Worm (Caenorhabditis elegans) whole organism, L2 larva: ENCODE results near the gene F14H3.15.

Experiments
- C34F6.9 ChIP-seq: fragments of 150-350 bp; optimal IDR thresholded peaks from 2 replicates; lab custom pipeline; 2014; ENCODE audit warnings: missing biosample characterization, missing genetic modification characterization
- F13H6.1 ChIP-seq: sonication (generic microtip); optimal IDR thresholded peaks from 2 replicates; lab custom pipeline; 2016; ENCODE audit warnings: missing genetic modification characterization, missing compliant biosample characterization
- Y55F3AM.14 ChIP-seq: fragments of 200-800 bp; sonication (Bioruptor generic); optimal IDR thresholded peaks from 2 replicates; lab custom pipeline; 2018; ENCODE audit warnings: mild to moderate bottlenecking, missing genetic modification characterization, missing compliant biosample characterization
- ZK546.5 ChIP-seq: sonication (generic microtip); optimal IDR thresholded peaks from 2 replicates; lab custom pipeline; 2017; ENCODE audit warnings: missing biosample characterization, missing genetic modification characterization
- aly-2 ChIP-seq: fragments of 150-350 bp; optimal IDR thresholded peaks from 2 replicates; lab custom pipeline; 2014; ENCODE audit warnings: missing biosample characterization, missing genetic modification characterization
- ama-1 ChIP-seq: fragments of 150-350 bp; optimal IDR thresholded peaks from 2 replicates; lab custom pipeline; 2018; ENCODE audit warnings: inconsistent platforms
- blmp-1 ChIP-seq: sonication (generic microtip); optimal IDR thresholded peaks from 2 replicates; lab custom pipeline; 2017; ENCODE audit warnings: missing genetic modification characterization, mild to moderate bottlenecking, missing compliant biosample characterization, antibody characterized with exemption, moderate library complexity; ENCODE audit not compliant: insufficient read depth
- ceh-16 ChIP-seq: fragments of 150-350 bp; optimal IDR thresholded peaks from 2 replicates; lab custom pipeline; 2014; ENCODE audit warnings: missing biosample characterization, missing genetic modification characterization
- crh-2 ChIP-seq: sonication (generic microtip); optimal IDR thresholded peaks from 2 replicates; lab custom pipeline; 2017; ENCODE audit warnings: missing biosample characterization, missing genetic modification characterization
- dmd-4 ChIP-seq: sonication (generic microtip); optimal IDR thresholded peaks from 2 replicates; lab custom pipeline; 2017; ENCODE audit warnings: missing biosample characterization, missing genetic modification characterization
- egl-27 ChIP-seq: sonication (generic microtip); optimal IDR thresholded peaks from 3 replicates; lab custom pipeline; 2017; ENCODE audit warnings: missing biosample characterization, missing genetic modification reagents, missing genetic modification characterization
- elt-1 ChIP-seq: fragments of 150-350 bp; optimal IDR thresholded peaks from 2 replicates; lab custom pipeline; 2014; ENCODE audit warnings: missing biosample characterization, missing genetic modification characterization
- elt-3 ChIP-seq: sonication (generic microtip); optimal IDR thresholded peaks from 2 replicates; lab custom pipeline; 2017; ENCODE audit warnings: missing biosample characterization, missing genetic modification characterization
- fos-1 ChIP-seq: fragments of 150-350 bp; optimal IDR thresholded peaks from 2 replicates; lab custom pipeline; 2014; ENCODE audit warnings: missing biosample characterization, missing genetic modification characterization
- gmeb-1 ChIP-seq: fragments of 150-350 bp; optimal IDR thresholded peaks from 2 replicates; lab custom pipeline; 2014; ENCODE audit warnings: missing biosample characterization, missing genetic modification characterization
- lin-13 ChIP-seq: fragments of 150-350 bp; optimal IDR thresholded peaks from 2 replicates; lab custom pipeline; 2014; ENCODE audit warnings: missing biosample characterization, missing genetic modification reagents, missing genetic modification characterization
- lsy-2 ChIP-seq, 2 experiments: fragments of 150-350 bp in 1 of 2; sonication (generic microtip) in 1 of 2; optimal IDR thresholded peaks; 2 replicates each; lab custom pipeline; 2014 to 2017; ENCODE audit warnings: missing biosample characterization in 2 of 2, missing genetic modification characterization in 2 of 2
- mbf-1 ChIP-seq: sonication (generic microtip); optimal IDR thresholded peaks from 2 replicates; lab custom pipeline; 2017; ENCODE audit warnings: missing biosample characterization, missing genetic modification characterization
- mdl-1 ChIP-seq, 2 experiments: fragments of 150-350 bp in 1 of 2; sonication (generic microtip) in 1 of 2; optimal IDR thresholded peaks; 2 replicates each; lab custom pipeline; 2017; ENCODE audit warnings: missing biosample characterization in 2 of 2, missing genetic modification characterization in 2 of 2
- nhr-10 ChIP-seq: sonication (generic microtip); optimal IDR thresholded peaks from 2 replicates; lab custom pipeline; 2017; ENCODE audit warnings: missing biosample characterization, missing genetic modification characterization
- nhr-11 ChIP-seq: fragments of 150-350 bp; optimal IDR thresholded peaks from 2 replicates; lab custom pipeline; 2014; ENCODE audit warnings: missing biosample characterization, missing genetic modification characterization
- nhr-12 ChIP-seq: fragments of 150-350 bp; optimal IDR thresholded peaks from 2 replicates; lab custom pipeline; 2014; ENCODE audit warnings: missing biosample characterization, missing genetic modification characterization
- nhr-129 ChIP-seq: fragments of 150-350 bp; optimal IDR thresholded peaks from 2 replicates; lab custom pipeline; 2014; ENCODE audit warnings: missing biosample characterization, missing genetic modification characterization
- nhr-21 ChIP-seq: fragments of 150-350 bp; optimal IDR thresholded peaks from 2 replicates; lab custom pipeline; 2014; ENCODE audit warnings: missing biosample characterization, missing genetic modification characterization
- nhr-23 ChIP-seq: fragments of 150-350 bp; optimal IDR thresholded peaks from 2 replicates; lab custom pipeline; 2014; ENCODE audit warnings: missing biosample characterization, missing genetic modification reagents, missing genetic modification characterization
- nhr-6 ChIP-seq: fragments of 150-350 bp; optimal IDR thresholded peaks from 2 replicates; lab custom pipeline; 2014; ENCODE audit warnings: missing biosample characterization, missing genetic modification characterization
- nhr-77 ChIP-seq: fragments of 150-350 bp; optimal IDR thresholded peaks from 2 replicates; lab custom pipeline; 2014; ENCODE audit warnings: missing biosample characterization, missing genetic modification characterization
- peb-1 ChIP-seq: fragments of 150-350 bp; optimal IDR thresholded peaks from 2 replicates; lab custom pipeline; 2014; ENCODE audit warnings: missing biosample characterization, missing genetic modification characterization
- skn-1 ChIP-seq: sonication (generic microtip); optimal IDR thresholded peaks from 2 replicates; lab custom pipeline; 2017; ENCODE audit warnings: missing biosample characterization, missing genetic modification characterization
- sma-3 ChIP-seq: sonication (generic microtip); optimal IDR thresholded peaks from 2 replicates; lab custom pipeline; 2016; ENCODE audit warnings: missing genetic modification reagents, missing genetic modification characterization, missing compliant biosample characterization
- sma-9 ChIP-seq, 2 experiments: fragments of 150-350 bp in 1 of 2; sonication (generic microtip) in 1 of 2; optimal IDR thresholded peaks; 2 replicates each; lab custom pipeline; 2014 to 2016; ENCODE audit warnings: missing genetic modification characterization in 2 of 2, mild to moderate bottlenecking in 1 of 2, missing biosample characterization in 1 of 2, missing compliant biosample characterization in 1 of 2, missing genetic modification reagents in 1 of 2, moderate library complexity in 1 of 2
- unc-39 ChIP-seq: fragments of 150-350 bp; optimal IDR thresholded peaks from 2 replicates; lab custom pipeline; 2014; ENCODE audit warnings: missing biosample characterization, missing genetic modification characterization
- zag-1 ChIP-seq: fragments of 150-350 bp; optimal IDR thresholded peaks from 2 replicates; lab custom pipeline; 2014; ENCODE audit warnings: missing biosample characterization, missing genetic modification characterization
- ztf-11 ChIP-seq: sonication (generic microtip); optimal IDR thresholded peaks from 2 replicates; lab custom pipeline; 2017; ENCODE audit warnings: missing biosample characterization, missing genetic modification characterization
- ztf-4 ChIP-seq: fragments of 150-350 bp; optimal IDR thresholded peaks from 2 replicates; lab custom pipeline; 2014; ENCODE audit warnings: missing biosample characterization, missing genetic modification characterization

The F14H3.15 gene

DNA sequence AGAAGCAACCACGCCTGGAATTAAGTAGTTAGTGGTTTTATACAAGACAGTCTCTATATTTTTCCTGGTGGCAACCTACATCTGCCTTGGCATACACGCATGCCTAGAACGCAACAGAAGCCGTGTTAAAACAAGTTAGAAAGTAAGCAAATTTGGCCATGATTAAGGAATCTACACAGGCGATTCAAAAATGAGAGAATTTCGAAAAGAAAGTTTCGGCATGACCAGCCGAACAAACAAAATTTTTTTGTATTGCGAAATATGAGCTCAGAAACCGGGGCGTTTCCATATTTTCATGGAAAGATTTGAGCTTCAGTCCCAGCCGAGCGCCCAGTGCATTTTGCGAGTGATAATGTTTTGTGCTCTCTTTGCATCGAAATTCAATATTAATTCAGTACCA is at the start of gene F14H3.15:
TSS of gene F14H3.15 (minus strand) at position 101 of the 400 bp plus-strand sequence.
- TF ChIP-seq Y55F3AM.14 (GFP tag; lab: Kevin White, UChicago), result no peak
- TF ChIP-seq peb-1 (tag; lab: Kevin White, UChicago), result no peak
- no peak for TF ChIP-seq zag-1 (tag; lab: Kevin White, UChicago)
- TF ChIP-seq ZK546.5 (tag; lab: Kevin White, UChicago), result no peak
- TF ChIP-seq ztf-4 (tag; lab: Kevin White, UChicago), result no peak
- TF ChIP-seq nhr-12 (tag; lab: Kevin White, UChicago), result no peak
- no peak for TF ChIP-seq ceh-16
- no peak for TF ChIP-seq nhr-129 (tag; lab: Kevin White, UChicago)
- TF ChIP-seq nhr-21 (tag; lab: Kevin White, UChicago), result no peak
- no peak for TF ChIP-seq nhr-23 (tag; lab: Kevin White, UChicago)
- TF ChIP-seq nhr-77 (tag; lab: Kevin White, UChicago), result no peak
- TF ChIP-seq aly-2 (tag; lab: Kevin White, UChicago), result no peak
- TF ChIP-seq mbf-1 (tag; lab: Kevin White, UChicago), result no peak
- TF ChIP-seq mdl-1 (tag; optimal IDR thresholded peaks at IDR 0.05; lab: Kevin White, UChicago), result no peak
- TF ChIP-seq skn-1 (tag; lab: Kevin White, UChicago), result no peak
- TF ChIP-seq egl-27 (tag; lab: Kevin White, UChicago), result no peak
- TF ChIP-seq nhr-6 (tag; lab: Kevin White, UChicago), result no peak
- TF ChIP-seq ztf-11 (tag; lab: Kevin White, UChicago), result no peak
- no peak for TF ChIP-seq blmp-1 (tag; lab: Kevin White, UChicago)
- TF ChIP-seq F13H6.1, result no peak

DNA sequence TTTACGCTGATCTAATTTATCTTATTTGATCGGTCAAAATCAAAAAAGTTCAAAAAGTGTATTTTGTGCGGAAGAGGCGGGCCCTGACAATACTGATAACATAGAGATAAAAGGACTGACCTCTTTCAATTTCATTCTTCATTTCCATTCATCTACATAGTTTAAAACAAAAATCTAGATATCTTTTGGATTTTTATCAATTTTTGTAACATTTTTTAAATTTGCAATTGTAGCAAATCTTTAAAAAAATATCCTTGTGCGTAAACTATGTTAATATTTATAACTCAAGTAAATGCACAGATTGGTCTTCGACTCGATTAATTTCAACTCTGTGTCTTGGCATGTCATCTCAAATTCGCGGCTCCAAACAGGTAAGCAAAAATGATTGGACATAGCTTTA is 43.6 kb upstream of the F14H3.15 start, which contains the start of gene argk-1:
TSS of gene argk-1 (plus strand) at position 301 of the 400 bp plus-strand sequence.
- TF ChIP-seq zag-1 (tag; lab: Kevin White, UChicago) (no peak), nhr-11 (no peak), gmeb-1 (no peak), lsy-2 (tag; optimal IDR thresholded peaks at IDR 0.05; lab: Kevin White, UChicago) (no peak), Y55F3AM.14 (GFP tag; lab: Kevin White, UChicago) (no peak), mbf-1 (tag; lab: Kevin White, UChicago) (no peak), ama-1 (no peak)

DNA sequence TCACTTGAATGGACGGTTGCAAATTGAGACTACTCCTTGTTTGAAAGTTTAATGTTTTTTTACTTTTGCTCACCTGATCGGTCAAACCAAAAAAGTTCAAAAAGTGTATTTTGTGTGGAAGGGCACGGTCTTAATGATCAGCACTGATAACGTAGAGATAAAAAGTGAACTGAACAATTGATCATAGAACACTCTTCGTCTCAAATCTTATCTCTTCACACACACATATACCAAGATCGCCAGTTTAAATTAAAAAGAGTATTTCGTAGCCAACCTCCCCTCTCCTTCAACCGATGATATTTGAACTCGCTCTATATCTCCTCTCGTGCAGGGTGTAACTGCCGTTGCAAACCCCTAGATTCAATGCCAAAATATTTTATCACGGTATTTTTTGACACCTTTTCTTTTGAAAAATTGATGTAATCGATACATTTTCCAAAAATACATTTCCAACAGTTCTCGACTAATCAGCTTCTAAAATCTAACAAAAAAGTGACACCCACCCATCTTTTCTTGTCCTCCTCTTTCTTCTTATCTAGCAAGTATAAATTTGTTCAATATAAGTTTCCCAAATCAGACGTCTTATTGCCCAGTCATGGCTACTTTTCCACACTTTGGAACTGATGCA is 40.2 kb upstream of the F14H3.15 start, which contains the start of gene cth-1:
TSS of gene cth-1 (plus strand) at position 578 of the 628 bp plus-strand sequence.
- peak; percentile 84 for TF ChIP-seq sma-9 (GFP tag; optimal IDR thresholded peaks at IDR 0.05; lab: Kevin White, UChicago)
- no peak for TF ChIP-seq sma-9 (tag; optimal IDR thresholded peaks at IDR 0.05; lab: Kevin White, UChicago)
- TF ChIP-seq peb-1 (tag; lab: Kevin White, UChicago), result no peak
- TF ChIP-seq fos-1 (tag; lab: Kevin White, UChicago), result peak; percentile 37

DNA sequence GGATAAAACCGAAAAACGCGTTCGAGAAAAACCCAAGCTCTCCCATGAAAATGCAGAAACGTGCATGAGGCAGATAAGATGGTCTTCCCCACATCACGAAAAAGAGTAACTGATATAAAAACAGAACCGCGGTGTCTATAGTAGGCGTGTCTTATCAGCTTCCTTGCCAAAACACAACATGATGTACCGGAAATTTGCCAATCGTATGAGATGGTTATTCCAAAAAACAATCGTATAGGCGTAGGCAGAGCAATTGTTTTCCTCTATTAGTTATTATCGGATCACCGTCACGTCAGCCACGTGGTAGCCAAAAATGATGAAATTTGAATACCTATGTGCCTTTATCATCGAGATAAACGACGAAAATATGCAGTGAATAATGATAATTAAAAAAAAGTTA is 39.4 kb upstream of the F14H3.15 start, which contains the start of gene str-7:
TSS of gene str-7 (minus strand) at position 101 of the 400 bp plus-strand sequence.
- no peak for TF ChIP-seq ama-1
- TF ChIP-seq peb-1 (tag; lab: Kevin White, UChicago), result no peak
- no peak for TF ChIP-seq lin-13 (GFP tag; lab: Kevin White, UChicago)
- no peak for TF ChIP-seq gmeb-1
- TF ChIP-seq elt-1, result no peak
- no peak for TF ChIP-seq nhr-11
- TF ChIP-seq unc-39 (tag; lab: Kevin White, UChicago), result no peak
- TF ChIP-seq sma-3 (GFP tag; lab: Kevin White, UChicago), result no peak
- no peak for TF ChIP-seq elt-3
- no peak for TF ChIP-seq nhr-21 (tag; lab: Kevin White, UChicago)
- TF ChIP-seq nhr-23 (tag; lab: Kevin White, UChicago), result no peak
- no peak for TF ChIP-seq blmp-1 (tag; lab: Kevin White, UChicago)
- no peak for TF ChIP-seq dmd-4 (tag; lab: Kevin White, UChicago)
- TF ChIP-seq nhr-10 (tag; lab: Kevin White, UChicago), result no peak
- no peak for TF ChIP-seq skn-1 (tag; lab: Kevin White, UChicago)
- TF ChIP-seq, all 48 proteins: peak for 0

DNA sequence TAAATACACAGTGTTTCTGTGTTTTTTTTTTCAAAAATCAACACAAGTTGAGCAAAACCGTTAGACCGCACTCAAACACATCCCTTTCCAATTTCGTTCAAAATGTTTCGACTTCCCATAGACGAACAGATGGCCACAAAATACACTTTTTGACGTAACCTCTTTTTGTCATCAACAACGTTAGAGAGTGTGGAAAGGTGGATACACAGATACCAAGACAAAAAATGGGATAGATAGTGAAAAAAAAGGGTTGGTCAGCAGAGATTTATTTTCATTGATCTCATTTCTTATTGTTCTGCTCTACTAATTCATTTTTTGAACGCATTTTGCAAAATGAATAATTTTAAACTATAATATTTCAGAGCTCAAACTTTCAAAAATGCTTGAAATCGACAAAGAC is 34.8 kb upstream of the F14H3.15 start:
- no peak for TF ChIP-seq dmd-4 (tag; lab: Kevin White, UChicago)
- no peak for TF ChIP-seq lsy-2 (tag; optimal IDR thresholded peaks at IDR 0.05; lab: Kevin White, UChicago)
- peak; percentile 47 for TF ChIP-seq nhr-129 (tag; lab: Kevin White, UChicago)
- TF ChIP-seq nhr-77 (tag; lab: Kevin White, UChicago), result no peak
- TF ChIP-seq sma-9 (GFP tag; optimal IDR thresholded peaks at IDR 0.05; lab: Kevin White, UChicago), result peak; percentile 57
- no peak for TF ChIP-seq sma-9 (tag; optimal IDR thresholded peaks at IDR 0.05; lab: Kevin White, UChicago)
- TF ChIP-seq egl-27 (tag; lab: Kevin White, UChicago), result no peak
- no peak for TF ChIP-seq crh-2
- no peak for TF ChIP-seq nhr-21 (tag; lab: Kevin White, UChicago)
- no peak for TF ChIP-seq C34F6.9
- peak; percentile 26 for TF ChIP-seq fos-1 (tag; lab: Kevin White, UChicago)
